Worm (Caenorhabditis elegans) whole organism, L2 larva: ENCODE results near the gene pqn-75.

ENCODE experiments used
- C34F6.9 ChIP-seq: fragments of 150-350 bp; optimal IDR thresholded peaks from 2 replicates; lab custom pipeline; 2014; ENCODE audit warnings: missing biosample characterization, missing genetic modification characterization
- F13H6.1 ChIP-seq: sonication (generic microtip); optimal IDR thresholded peaks from 2 replicates; lab custom pipeline; 2016; ENCODE audit warnings: missing genetic modification characterization, missing compliant biosample characterization
- R02D3.7 ChIP-seq: fragments of 150-350 bp; optimal IDR thresholded peaks from 2 replicates; lab custom pipeline; 2014; ENCODE audit warnings: missing biosample characterization, missing genetic modification characterization
- Y55F3AM.14 ChIP-seq: fragments of 200-800 bp; sonication (Bioruptor generic); optimal IDR thresholded peaks from 2 replicates; lab custom pipeline; 2018; ENCODE audit warnings: mild to moderate bottlenecking, missing genetic modification characterization, missing compliant biosample characterization
- ZK546.5 ChIP-seq: sonication (generic microtip); optimal IDR thresholded peaks from 2 replicates; lab custom pipeline; 2017; ENCODE audit warnings: missing biosample characterization, missing genetic modification characterization
- alr-1 ChIP-seq: fragments of 150-350 bp; optimal IDR thresholded peaks from 2 replicates; lab custom pipeline; 2014; ENCODE audit warnings: missing biosample characterization, missing genetic modification characterization
- aly-2 ChIP-seq: fragments of 150-350 bp; optimal IDR thresholded peaks from 2 replicates; lab custom pipeline; 2014; ENCODE audit warnings: missing biosample characterization, missing genetic modification characterization
- ama-1 ChIP-seq: fragments of 150-350 bp; optimal IDR thresholded peaks from 2 replicates; lab custom pipeline; 2018; ENCODE audit warnings: inconsistent platforms
- blmp-1 ChIP-seq: sonication (generic microtip); optimal IDR thresholded peaks from 2 replicates; lab custom pipeline; 2017; ENCODE audit warnings: missing genetic modification characterization, mild to moderate bottlenecking, missing compliant biosample characterization, antibody characterized with exemption, moderate library complexity; ENCODE audit not compliant: insufficient read depth
- dmd-4 ChIP-seq: sonication (generic microtip); optimal IDR thresholded peaks from 2 replicates; lab custom pipeline; 2017; ENCODE audit warnings: missing biosample characterization, missing genetic modification characterization
- elt-1 ChIP-seq: fragments of 150-350 bp; optimal IDR thresholded peaks from 2 replicates; lab custom pipeline; 2014; ENCODE audit warnings: missing biosample characterization, missing genetic modification characterization
- elt-3 ChIP-seq: sonication (generic microtip); optimal IDR thresholded peaks from 2 replicates; lab custom pipeline; 2017; ENCODE audit warnings: missing biosample characterization, missing genetic modification characterization
- fos-1 ChIP-seq: fragments of 150-350 bp; optimal IDR thresholded peaks from 2 replicates; lab custom pipeline; 2014; ENCODE audit warnings: missing biosample characterization, missing genetic modification characterization
- gmeb-1 ChIP-seq: fragments of 150-350 bp; optimal IDR thresholded peaks from 2 replicates; lab custom pipeline; 2014; ENCODE audit warnings: missing biosample characterization, missing genetic modification characterization
- lin-11 ChIP-seq: fragments of 150-350 bp; sonication (generic microtip); optimal IDR thresholded peaks from 2 replicates; lab custom pipeline; 2014; ENCODE audit warnings: missing biosample characterization, missing genetic modification characterization, inconsistent platforms, mixed read lengths
- lin-13 ChIP-seq: fragments of 150-350 bp; optimal IDR thresholded peaks from 2 replicates; lab custom pipeline; 2014; ENCODE audit warnings: missing biosample characterization, missing genetic modification reagents, missing genetic modification characterization
- lin-39 ChIP-seq: fragments of 150-350 bp; optimal IDR thresholded peaks from 2 replicates; lab custom pipeline; 2014; ENCODE audit warnings: missing biosample characterization, missing genetic modification reagents, missing genetic modification characterization
- mab-5 ChIP-seq: fragments of 150-350 bp; optimal IDR thresholded peaks from 2 replicates; lab custom pipeline; 2014; ENCODE audit warnings: missing biosample characterization, missing genetic modification characterization
- mbf-1 ChIP-seq: sonication (generic microtip); optimal IDR thresholded peaks from 2 replicates; lab custom pipeline; 2017; ENCODE audit warnings: missing biosample characterization, missing genetic modification characterization
- nhr-10 ChIP-seq: sonication (generic microtip); optimal IDR thresholded peaks from 2 replicates; lab custom pipeline; 2017; ENCODE audit warnings: missing biosample characterization, missing genetic modification characterization
- nhr-11 ChIP-seq: fragments of 150-350 bp; optimal IDR thresholded peaks from 2 replicates; lab custom pipeline; 2014; ENCODE audit warnings: missing biosample characterization, missing genetic modification characterization
- nhr-12 ChIP-seq: fragments of 150-350 bp; optimal IDR thresholded peaks from 2 replicates; lab custom pipeline; 2014; ENCODE audit warnings: missing biosample characterization, missing genetic modification characterization
- nhr-129 ChIP-seq: fragments of 150-350 bp; optimal IDR thresholded peaks from 2 replicates; lab custom pipeline; 2014; ENCODE audit warnings: missing biosample characterization, missing genetic modification characterization
- nhr-237 ChIP-seq: fragments of 150-350 bp; optimal IDR thresholded peaks from 2 replicates; lab custom pipeline; 2014; ENCODE audit warnings: missing biosample characterization, missing genetic modification characterization
- nhr-6 ChIP-seq: fragments of 150-350 bp; optimal IDR thresholded peaks from 2 replicates; lab custom pipeline; 2014; ENCODE audit warnings: missing biosample characterization, missing genetic modification characterization
- nhr-77 ChIP-seq: fragments of 150-350 bp; optimal IDR thresholded peaks from 2 replicates; lab custom pipeline; 2014; ENCODE audit warnings: missing biosample characterization, missing genetic modification characterization
- sem-4 ChIP-seq: fragments of 150-350 bp; optimal IDR thresholded peaks from 2 replicates; lab custom pipeline; 2014; ENCODE audit warnings: missing biosample characterization, missing genetic modification reagents, missing genetic modification characterization
- skn-1 ChIP-seq: sonication (generic microtip); optimal IDR thresholded peaks from 2 replicates; lab custom pipeline; 2017; ENCODE audit warnings: missing biosample characterization, missing genetic modification characterization
- sma-9 ChIP-seq, 2 experiments: fragments of 150-350 bp in 1 of 2; sonication (generic microtip) in 1 of 2; optimal IDR thresholded peaks; 2 replicates each; lab custom pipeline; 2014 to 2016; ENCODE audit warnings: missing genetic modification characterization in 2 of 2, mild to moderate bottlenecking in 1 of 2, missing biosample characterization in 1 of 2, missing compliant biosample characterization in 1 of 2, missing genetic modification reagents in 1 of 2, moderate library complexity in 1 of 2
- snpc-4 ChIP-seq: fragments of 150-350 bp; optimal IDR thresholded peaks from 2 replicates; lab custom pipeline; 2014; ENCODE audit warnings: missing biosample characterization, missing genetic modification characterization
- unc-39 ChIP-seq: fragments of 150-350 bp; optimal IDR thresholded peaks from 2 replicates; lab custom pipeline; 2014; ENCODE audit warnings: missing biosample characterization, missing genetic modification characterization
- unc-55 ChIP-seq: fragments of 150-350 bp; sonication (generic microtip); optimal IDR thresholded peaks from 3 replicates; lab custom pipeline; 2014; ENCODE audit warnings: missing biosample characterization, missing genetic modification reagents, missing genetic modification characterization
- unc-62 ChIP-seq: fragments of 150-350 bp; optimal IDR thresholded peaks from 2 replicates; lab custom pipeline; 2014; ENCODE audit warnings: missing biosample characterization, missing genetic modification reagents, missing genetic modification characterization
- zag-1 ChIP-seq: fragments of 150-350 bp; optimal IDR thresholded peaks from 2 replicates; lab custom pipeline; 2014; ENCODE audit warnings: missing biosample characterization, missing genetic modification characterization
- ztf-1 ChIP-seq: fragments of 200-800 bp; sonication (Bioruptor generic); conservative IDR thresholded peaks from 2 replicates; pipeline ENCODE4 v1.3.6; 2022; ENCODE audit warnings: missing genetic modification characterization, missing compliant biosample characterization
- ztf-4 ChIP-seq: fragments of 150-350 bp; optimal IDR thresholded peaks from 2 replicates; lab custom pipeline; 2014; ENCODE audit warnings: missing biosample characterization, missing genetic modification characterization

Gene pqn-75

DNA sequence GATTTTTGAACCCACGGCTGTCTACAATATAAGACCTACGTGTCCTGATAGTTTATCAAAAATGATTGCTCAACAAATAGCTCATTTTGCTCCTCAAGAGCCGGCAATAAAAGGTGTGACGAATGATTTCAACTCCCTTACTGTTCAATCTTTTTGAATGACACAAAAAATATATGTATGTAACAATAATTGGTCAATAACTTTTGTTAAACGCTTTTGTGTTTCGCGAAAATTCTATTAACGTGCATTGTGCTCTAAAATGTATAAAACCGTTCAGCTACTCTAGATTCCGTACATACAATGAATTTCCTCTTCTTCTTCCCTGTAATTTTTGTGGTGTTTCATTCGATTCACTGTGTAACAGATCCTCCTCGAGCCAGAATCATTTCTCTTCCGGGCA lies 7.4 kb downstream of the pqn-75 start, which contains the start of gene C35B1.4:
TSS of gene C35B1.4 (plus strand) at position 301 of the 400 bp plus-strand sequence.
- TF ChIP-seq C34F6.9, result no peak
- no peak for TF ChIP-seq Y55F3AM.14 (GFP tag; lab: Kevin White, UChicago)
- TF ChIP-seq ztf-4 (tag; lab: Kevin White, UChicago), result no peak
- no peak for TF ChIP-seq mbf-1 (tag; lab: Kevin White, UChicago)
- no peak for TF ChIP-seq F13H6.1
- TF ChIP-seq dmd-4 (tag; lab: Kevin White, UChicago), result no peak
- TF ChIP-seq nhr-77 (tag; lab: Kevin White, UChicago), result no peak
- TF ChIP-seq skn-1 (tag; lab: Kevin White, UChicago), result no peak

DNA sequence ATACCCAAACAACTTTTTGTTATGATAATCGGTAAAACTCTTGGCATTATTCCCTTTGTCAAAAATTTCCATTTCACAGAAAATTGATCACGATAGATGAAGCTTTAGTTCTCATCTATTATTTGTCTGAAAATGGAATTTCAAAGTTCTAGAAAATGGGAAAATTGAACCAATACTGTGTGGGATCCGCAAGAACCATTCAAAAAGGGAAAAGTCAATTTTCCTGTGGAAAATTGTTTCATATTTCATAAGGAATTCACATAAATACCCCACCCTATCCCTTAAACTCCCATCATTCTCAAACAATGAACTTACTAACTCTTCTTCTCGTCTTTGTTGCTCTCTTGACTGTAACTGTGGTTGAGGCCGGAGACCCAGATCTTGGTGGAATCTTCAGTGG lies 8.7 kb downstream of the pqn-75 start, which contains the start of the genes C35B1.9 and C35B1.3:
TSS of gene C35B1.9 (minus strand) at position 101 of the 400 bp plus-strand sequence.
TSS of gene C35B1.3 (plus strand) at position 306 of the 400 bp plus-strand sequence.
- no peak for TF ChIP-seq mab-5 (tag; lab: Kevin White, UChicago)
- TF ChIP-seq ama-1 (lab: Kevin White, UChicago), result no peak
- no peak for TF ChIP-seq unc-62 (GFP tag; lab: Kevin White, UChicago)

DNA sequence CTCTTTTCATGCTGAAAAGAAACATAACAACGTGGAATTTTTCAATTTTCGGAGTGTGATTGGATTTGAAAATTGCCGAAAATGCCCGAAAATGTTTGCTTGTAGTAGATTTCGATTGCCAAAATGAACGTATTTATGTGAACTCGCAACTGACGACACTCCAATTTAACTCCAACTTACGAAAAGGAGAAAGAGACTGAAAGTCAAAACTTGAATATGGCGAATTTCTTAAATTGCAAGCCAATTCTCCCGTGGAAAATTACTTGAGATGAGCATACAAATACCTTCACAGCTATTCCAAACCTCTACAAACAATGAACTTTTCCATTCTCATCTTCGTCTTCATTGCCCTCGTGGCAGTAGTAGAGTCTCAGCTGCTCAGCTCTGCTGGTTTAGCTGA lies 10.5 kb downstream of the pqn-75 start:
- TF ChIP-seq elt-1 (tag; lab: Kevin White, UChicago), result no peak
- no peak for TF ChIP-seq ama-1 (lab: Kevin White, UChicago)
- no peak for TF ChIP-seq zag-1 (tag; lab: Kevin White, UChicago)
- TF ChIP-seq lin-13, result no peak
- no peak for TF ChIP-seq lin-39 (tag; lab: Kevin White, UChicago)
- no peak for TF ChIP-seq nhr-11 (tag; lab: Kevin White, UChicago)
- TF ChIP-seq lin-11 (tag; lab: Kevin White, UChicago), result no peak
- TF ChIP-seq fos-1 (tag; lab: Kevin White, UChicago), result no peak
- no peak for TF ChIP-seq blmp-1 (tag; lab: Kevin White, UChicago)
- TF ChIP-seq unc-62 (GFP tag; lab: Kevin White, UChicago), result no peak
- no peak for TF ChIP-seq ztf-1 (GFP tag; lab: Robert Waterston, UW)
- TF ChIP-seq nhr-77 (tag; lab: Kevin White, UChicago), result no peak
- no peak for TF ChIP-seq ZK546.5 (tag; lab: Kevin White, UChicago)
- TF ChIP-seq nhr-6 (tag; lab: Kevin White, UChicago), result no peak
- no peak for TF ChIP-seq gmeb-1 (tag; lab: Kevin White, UChicago)
- TF ChIP-seq ztf-4 (tag; lab: Kevin White, UChicago), result no peak
- TF ChIP-seq alr-1, result no peak
- no peak for TF ChIP-seq mab-5 (tag; lab: Kevin White, UChicago)
- no peak for TF ChIP-seq skn-1 (tag; lab: Kevin White, UChicago)
- TF ChIP-seq, all 48 proteins: peak for 0

DNA sequence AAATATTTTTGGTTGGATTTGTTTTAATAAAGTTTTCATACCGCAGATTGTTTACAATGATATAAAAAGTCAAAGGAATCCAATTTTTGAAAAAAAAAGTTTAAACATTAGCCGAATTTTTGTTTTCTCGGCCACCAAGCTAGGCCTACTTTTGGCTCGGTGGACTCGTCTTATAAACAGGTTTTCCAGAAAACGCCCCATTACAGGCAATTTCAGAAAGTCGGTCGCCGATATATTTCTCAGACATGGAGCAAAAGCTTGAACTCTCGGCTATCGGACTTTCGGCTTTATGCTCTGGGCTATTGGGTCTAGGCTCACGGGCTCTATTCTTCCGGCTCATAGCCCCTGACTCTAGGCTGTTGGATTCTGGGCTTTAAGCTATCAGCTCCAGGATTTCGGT lies 11.0 kb downstream of the pqn-75 start:
- TF ChIP-seq lin-39 (tag; lab: Kevin White, UChicago), result no peak
- no peak for TF ChIP-seq lin-13
- TF ChIP-seq mab-5 (tag; lab: Kevin White, UChicago), result no peak
- no peak for TF ChIP-seq unc-55 (GFP tag; lab: Kevin White, UChicago)
- no peak for TF ChIP-seq sma-9 (GFP tag; optimal IDR thresholded peaks at IDR 0.05; lab: Kevin White, UChicago)
- no peak for TF ChIP-seq sma-9 (tag; optimal IDR thresholded peaks at IDR 0.05; lab: Kevin White, UChicago)
- TF ChIP-seq unc-39 (tag; lab: Kevin White, UChicago), result no peak
- no peak for TF ChIP-seq zag-1 (tag; lab: Kevin White, UChicago)
- TF ChIP-seq mbf-1 (tag; lab: Kevin White, UChicago), result no peak
- TF ChIP-seq nhr-237 (tag; lab: Kevin White, UChicago), result no peak
- TF ChIP-seq ZK546.5 (tag; lab: Kevin White, UChicago), result no peak
- TF ChIP-seq nhr-129 (tag; lab: Kevin White, UChicago), result no peak

DNA sequence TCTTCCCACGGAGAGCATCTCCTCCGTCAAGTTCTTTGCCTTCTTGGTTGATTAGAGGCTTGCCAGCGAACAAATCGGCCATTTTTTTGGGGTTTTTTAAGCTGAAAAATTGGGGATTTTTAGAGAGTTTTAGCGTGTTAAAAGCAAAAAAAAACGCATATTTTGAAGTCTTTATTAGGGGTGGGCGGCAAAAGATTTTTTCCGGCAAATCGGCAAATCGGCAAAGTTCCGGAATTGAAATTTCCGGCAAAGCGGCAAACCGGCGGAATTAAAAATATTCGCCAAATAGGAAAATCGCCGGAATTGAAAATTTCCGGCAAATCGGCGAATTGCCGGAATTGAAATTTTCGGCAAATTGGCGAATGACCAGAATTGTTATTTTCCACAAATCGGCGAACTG lies 12.0 kb downstream of the pqn-75 start, which contains the start of gene C35B1.5:
TSS of gene C35B1.5 (minus strand) at position 101 of the 400 bp plus-strand sequence.
- TF ChIP-seq unc-39 (tag; lab: Kevin White, UChicago) (no peak), ZK546.5 (tag; lab: Kevin White, UChicago) (no peak), Y55F3AM.14 (GFP tag; lab: Kevin White, UChicago) (no peak), dmd-4 (tag; lab: Kevin White, UChicago) (no peak), sem-4 (tag; lab: Kevin White, UChicago) (no peak), nhr-11 (tag; lab: Kevin White, UChicago) (no peak), elt-3 (tag; lab: Kevin White, UChicago) (no peak), ztf-1 (GFP tag; lab: Robert Waterston, UW) (no peak), aly-2 (no peak), nhr-6 (tag; lab: Kevin White, UChicago) (no peak), R02D3.7 (no peak), nhr-10 (tag; lab: Kevin White, UChicago) (no peak), ztf-4 (tag; lab: Kevin White, UChicago) (no peak), unc-62 (GFP tag; lab: Kevin White, UChicago) (no peak), mbf-1 (tag; lab: Kevin White, UChicago) (no peak), snpc-4 (tag; lab: Kevin White, UChicago) (no peak), nhr-12 (tag; lab: Kevin White, UChicago) (no peak)
